Fruit fly (Drosophila melanogaster) whole organism, adult: ENCODE data around the gene unc79.

Experiments used
- cic ChIP-seq: fragments of 200-800 bp; sonication (Bioruptor generic); optimal IDR thresholded peaks from 2 replicates; lab custom pipeline; 2017; ENCODE audit warnings: missing biosample characterization, mild to moderate bottlenecking, missing genetic modification characterization, moderate library complexity
- kay ChIP-seq: fragments of 200-800 bp; sonication (Bioruptor generic); peaks from one replicate; lab custom pipeline; 2016; ENCODE audit warnings: missing biosample characterization, missing genetic modification characterization, borderline replicate concordance
- tj ChIP-seq: fragments of 200-800 bp; sonication (Bioruptor generic); optimal IDR thresholded peaks from 3 replicates; lab custom pipeline; 2017; ENCODE audit warnings: missing biosample characterization, mild to moderate bottlenecking, missing genetic modification characterization, moderate library complexity
- toe ChIP-seq: fragments of 200-800 bp; sonication (Bioruptor generic); optimal IDR thresholded peaks from 2 replicates; lab custom pipeline; 2016; ENCODE audit warnings: missing biosample characterization, missing genetic modification characterization

DNA sequence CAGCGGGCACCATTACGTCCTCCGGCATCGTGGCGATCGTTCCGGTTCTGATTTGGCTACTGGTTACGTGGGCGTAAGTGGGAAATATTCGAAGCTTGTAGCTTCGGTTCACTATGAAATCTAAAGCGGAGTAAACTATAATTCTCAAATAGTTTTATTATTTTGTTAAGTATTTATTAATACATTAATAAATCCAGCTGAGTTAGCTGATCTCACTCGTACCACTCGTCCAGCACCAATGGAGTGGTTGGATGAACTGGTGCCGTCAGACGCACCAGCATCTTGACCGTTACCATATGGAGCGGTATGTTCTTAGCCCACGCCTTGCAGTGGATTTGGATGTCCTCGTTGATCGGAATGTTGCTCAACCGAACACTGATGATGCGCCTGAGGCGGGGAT is 17.9 kb downstream of the unc79 start, which contains the start of gene CG11703:
- TF ChIP-seq cic (GFP tag; lab: Kevin White, UChicago) = no peak
- TF ChIP-seq kay (GFP tag; lab: Kevin White, UChicago) = no peak
- TF ChIP-seq tj (GFP tag; lab: Kevin White, UChicago) = no peak
- TF ChIP-seq toe (GFP tag; lab: Kevin White, UChicago) = no peak
